Fruit fly (Drosophila melanogaster): ENCODE results near the gene solo.

- TF ChIP-seq CG8478 (optimal IDR thresholded peaks at IDR 0.05) = no peak
- no peak for TF ChIP-seq pan (optimal IDR thresholded peaks at IDR 0.05)
- TF ChIP-seq usp (GFP tag; optimal IDR thresholded peaks at IDR 0.05) = no peak
- no peak for TF ChIP-seq psq (optimal IDR thresholded peaks at IDR 0.05)
Measured at dm6 chr2L:15062095-15062494, 639 bp downstream of the solo start.
